Fruit fly (Drosophila melanogaster): ENCODE data around the gene gammaTub23C.

DNA sequence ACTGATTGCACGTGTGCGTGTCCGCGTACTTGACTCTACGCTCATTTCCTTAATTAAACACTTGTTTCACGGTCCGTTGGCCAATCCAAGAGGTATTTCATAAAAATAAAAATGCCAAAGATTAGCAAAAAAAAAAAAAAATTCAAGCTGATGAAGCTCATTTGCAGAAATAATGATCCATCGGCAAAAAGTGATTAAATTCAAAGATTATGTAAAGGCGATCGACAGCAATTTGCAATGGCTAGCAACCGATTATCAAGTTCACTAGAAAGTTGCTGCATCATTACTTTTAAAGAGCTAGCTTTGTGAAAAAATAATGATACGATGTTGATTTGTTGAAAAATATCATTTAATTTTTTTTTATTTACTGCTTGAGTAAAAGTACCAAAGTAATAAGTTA lies 36.7 kb downstream of the gammaTub23C start:
- TF ChIP-seq corto (GFP tag; optimal IDR thresholded peaks at IDR 0.05) (no peak), grau (tag; optimal IDR thresholded peaks at IDR 0.05) (no peak), CG1603 (tag; optimal IDR thresholded peaks at IDR 0.05) (no peak)
